Worm (Caenorhabditis elegans) whole organism, young adult: Measurements from ENCODE around the gene zer-1.

Experiments
- B0336.3 ChIP-seq: fragments of 200-800 bp; sonication (Bioruptor generic); IDR thresholded peaks from 2 replicates; pipeline ENCODE4 v1.3.6; 2022; ENCODE audit warnings: missing genetic modification characterization, missing compliant biosample characterization
- F49E8.2 ChIP-seq: sonication (generic microtip); optimal IDR thresholded peaks from 3 replicates; lab custom pipeline; 2017; ENCODE audit warnings: missing genetic modification characterization, mild to moderate bottlenecking, missing compliant biosample characterization, antibody characterized with exemption, moderate library complexity; ENCODE audit not compliant: insufficient read depth
- Y53F4B.3 ChIP-seq: fragments of 200-800 bp; sonication (Bioruptor generic); IDR thresholded peaks from 2 replicates; pipeline ENCODE4 v1.3.6; 2022; ENCODE audit warnings: missing genetic modification reagents, missing genetic modification characterization, missing compliant biosample characterization
- Y53G8AR.9 ChIP-seq: fragments of 200-800 bp; sonication (Bioruptor generic); conservative IDR thresholded peaks from 2 replicates; pipeline ENCODE4 v1.3.6; 2022; ENCODE audit warnings: missing genetic modification reagents, missing genetic modification characterization, missing compliant biosample characterization
- Y95B8A.8 ChIP-seq: fragments of 200-800 bp; sonication (Bioruptor generic); IDR thresholded peaks from 2 replicates; pipeline ENCODE4 v1.3.6; 2022; ENCODE audit warnings: missing genetic modification reagents, missing genetic modification characterization, missing compliant biosample characterization
- ZK185.1 ChIP-seq: sonication (generic microtip); optimal IDR thresholded peaks from 2 replicates; lab custom pipeline; 2016; ENCODE audit warnings: mild to moderate bottlenecking, missing genetic modification characterization, missing compliant biosample characterization; ENCODE audit not compliant: poor library complexity, severe bottlenecking
- ama-1 ChIP-seq, 3 experiments: fragments of 150-350 bp in 1 of 3; sonication (generic microtip) in 2 of 3; optimal IDR thresholded peaks; 2 replicates each; lab custom pipeline; 2014 to 2018; ENCODE audit warnings: missing biosample characterization in 2 of 3, missing genetic modification characterization in 2 of 3, missing genetic modification reagents in 2 of 3
- aptf-3 ChIP-seq: fragments of 200-800 bp; sonication (Bioruptor generic); IDR thresholded peaks from 2 replicates; pipeline ENCODE4 v1.3.6; 2022; ENCODE audit warnings: missing genetic modification characterization, missing compliant biosample characterization
- athp-1 ChIP-seq: sonication (generic microtip); optimal IDR thresholded peaks from 2 replicates; lab custom pipeline; 2017; ENCODE audit warnings: mild to moderate bottlenecking, missing genetic modification characterization, missing compliant biosample characterization
- attf-6 ChIP-seq: fragments of 200-800 bp; sonication (Bioruptor generic); IDR thresholded peaks from 2 replicates; pipeline ENCODE4 v1.3.6; 2022; ENCODE audit warnings: missing genetic modification reagents, missing genetic modification characterization, missing compliant biosample characterization
- bed-2 ChIP-seq: fragments of 200-800 bp; sonication (Bioruptor generic); IDR thresholded peaks from 2 replicates; pipeline ENCODE4 v1.3.6; 2022; ENCODE audit warnings: missing genetic modification reagents, missing genetic modification characterization, missing compliant biosample characterization
- cebp-1 ChIP-seq, 2 experiments: fragments of 200-800 bp in 1 of 2; sonication (Bioruptor generic) in 1 of 2; sonication (generic microtip) in 1 of 2; IDR thresholded peaks in 1 of 2; optimal IDR thresholded peaks in 1 of 2; 2 replicates each; pipeline versions ENCODE4 v1.3.6 to Lab custom; 2017 to 2022; ENCODE audit warnings: missing compliant biosample characterization in 2 of 2, missing genetic modification characterization in 2 of 2, mild to moderate bottlenecking in 1 of 2, missing genetic modification reagents in 1 of 2, moderate library complexity in 1 of 2
- ceh-58 ChIP-seq: fragments of 200-800 bp; sonication (Bioruptor generic); IDR thresholded peaks from 2 replicates; pipeline ENCODE4 v1.3.6; 2022; ENCODE audit warnings: missing genetic modification characterization, missing compliant biosample characterization
- die-1 ChIP-seq: sonication (generic microtip); optimal IDR thresholded peaks from 2 replicates; lab custom pipeline; 2016; ENCODE audit warnings: missing genotype, mild to moderate bottlenecking, missing genetic modification characterization, missing compliant biosample characterization
- dox-1 ChIP-seq: fragments of 200-800 bp; sonication (Bioruptor generic); IDR thresholded peaks from 2 replicates; pipeline ENCODE4 v1.3.6; 2022; ENCODE audit warnings: missing genetic modification reagents, missing genetic modification characterization, missing compliant biosample characterization
- efl-1 ChIP-seq: fragments of 150-350 bp; optimal IDR thresholded peaks from 2 replicates; lab custom pipeline; 2014; ENCODE audit warnings: missing biosample characterization, missing genetic modification reagents, missing genetic modification characterization
- ekl-4 ChIP-seq: fragments of 200-800 bp; sonication (Bioruptor generic); IDR thresholded peaks from 2 replicates; pipeline ENCODE4 v1.3.6; 2022; ENCODE audit warnings: missing genetic modification reagents, missing genetic modification characterization, missing compliant biosample characterization
- fkh-3 ChIP-seq: sonication (generic microtip); optimal IDR thresholded peaks from 2 replicates; lab custom pipeline; 2016; ENCODE audit warnings: mild to moderate bottlenecking, missing genetic modification characterization, missing compliant biosample characterization
- hrde-1 ChIP-seq: sonication (generic microtip); optimal IDR thresholded peaks from 2 replicates; lab custom pipeline; 2016; ENCODE audit warnings: missing genetic modification characterization, mild to moderate bottlenecking, missing compliant biosample characterization, moderate library complexity, missing genotype, missing genetic modification reagents, borderline replicate concordance
- let-607 ChIP-seq, 2 experiments: fragments of 200-800 bp in 1 of 2; sonication (Bioruptor generic) in 1 of 2; sonication (generic microtip) in 1 of 2; optimal IDR thresholded peaks; 2 replicates each; lab custom pipeline; 2016 to 2018; ENCODE audit warnings: mild to moderate bottlenecking in 2 of 2, missing compliant biosample characterization in 2 of 2, missing genetic modification characterization in 2 of 2, moderate library complexity in 2 of 2, missing genotype in 1 of 2
- lin-26 ChIP-seq: fragments of 200-800 bp; sonication (Bioruptor generic); IDR thresholded peaks from 2 replicates; pipeline ENCODE4 v1.3.6; 2022; ENCODE audit warnings: missing genetic modification reagents, missing genetic modification characterization, missing compliant biosample characterization
- lin-54 ChIP-seq: fragments of 200-800 bp; sonication (Bioruptor generic); optimal IDR thresholded peaks from 2 replicates; lab custom pipeline; 2018; ENCODE audit warnings: mild to moderate bottlenecking, missing genetic modification characterization, missing compliant biosample characterization
- lsl-1 ChIP-seq: fragments of 200-800 bp; sonication (Bioruptor generic); optimal IDR thresholded peaks from 2 replicates; lab custom pipeline; 2018; ENCODE audit warnings: mild to moderate bottlenecking, missing genetic modification characterization, moderate library complexity, missing compliant biosample characterization
- madf-3 ChIP-seq: fragments of 200-800 bp; sonication (Bioruptor generic); IDR thresholded peaks from 2 replicates; pipeline ENCODE4 v1.3.6; 2022; ENCODE audit warnings: missing genetic modification reagents, missing genetic modification characterization, missing compliant biosample characterization
- mel-28 ChIP-seq: sonication (generic microtip); optimal IDR thresholded peaks from 2 replicates; lab custom pipeline; 2016; ENCODE audit warnings: borderline replicate concordance, mild to moderate bottlenecking, missing genetic modification characterization, missing compliant biosample characterization
- mes-4 ChIP-seq: sonication (generic microtip); optimal IDR thresholded peaks from 2 replicates; lab custom pipeline; 2016; ENCODE audit warnings: missing genotype, missing genetic modification characterization, missing compliant biosample characterization
- nhr-120 ChIP-seq: fragments of 200-800 bp; sonication (Bioruptor generic); IDR thresholded peaks from 2 replicates; pipeline ENCODE4 v1.3.6; 2022; ENCODE audit warnings: missing genetic modification characterization, missing compliant biosample characterization
- nhr-80 ChIP-seq: sonication (generic microtip); optimal IDR thresholded peaks from 2 replicates; lab custom pipeline; 2016; ENCODE audit warnings: missing genetic modification characterization, missing compliant biosample characterization
- nhr-90 ChIP-seq: sonication (generic microtip); optimal IDR thresholded peaks from 2 replicates; lab custom pipeline; 2016; ENCODE audit warnings: missing genotype, mild to moderate bottlenecking, missing genetic modification characterization, missing compliant biosample characterization
- pbrm-1 ChIP-seq: fragments of 200-800 bp; sonication (Bioruptor generic); IDR thresholded peaks from 2 replicates; pipeline ENCODE4 v1.3.6; 2022; ENCODE audit warnings: missing genetic modification reagents, missing genetic modification characterization, missing compliant biosample characterization
- rcor-1 ChIP-seq: fragments of 200-800 bp; sonication (Bioruptor generic); IDR thresholded peaks from 2 replicates; pipeline ENCODE4 v1.3.6; 2022; ENCODE audit warnings: missing genetic modification reagents, missing genetic modification characterization, missing compliant biosample characterization
- rpc-1 ChIP-seq, 2 experiments: fragments of 150-350 bp in 1 of 2; sonication (generic microtip) in 1 of 2; optimal IDR thresholded peaks; 2 replicates each; lab custom pipeline; 2014 to 2018; ENCODE audit warnings: missing biosample characterization in 1 of 2, missing genetic modification characterization in 1 of 2, missing genetic modification reagents in 1 of 2, missing genotype in 1 of 2
- snpc-1.1 ChIP-seq: sonication (generic microtip); optimal IDR thresholded peaks from 2 replicates; lab custom pipeline; 2017; ENCODE audit warnings: missing genetic modification characterization, mild to moderate bottlenecking, missing compliant biosample characterization, antibody characterized with exemption, moderate library complexity, missing genotype, missing genetic modification reagents; ENCODE audit not compliant: insufficient read depth
- snpc-3.4 ChIP-seq: sonication (generic microtip); optimal IDR thresholded peaks from 2 replicates; lab custom pipeline; 2017; ENCODE audit warnings: missing genetic modification characterization, mild to moderate bottlenecking, missing compliant biosample characterization, antibody characterized with exemption, moderate library complexity, missing genotype, missing genetic modification reagents
- tbp1 ChIP-seq: fragments of 200-800 bp; sonication (Bioruptor generic); optimal IDR thresholded peaks from 2 replicates; lab custom pipeline; 2018; ENCODE audit warnings: mild to moderate bottlenecking, missing genetic modification characterization, missing compliant biosample characterization
- tlf-1 ChIP-seq: fragments of 200-800 bp; sonication (Bioruptor generic); optimal IDR thresholded peaks from 2 replicates; lab custom pipeline; 2018; ENCODE audit warnings: mild to moderate bottlenecking, missing genetic modification characterization, missing compliant biosample characterization
- ztf-18 ChIP-seq: sonication (generic microtip); optimal IDR thresholded peaks from 2 replicates; lab custom pipeline; 2016; ENCODE audit warnings: missing genotype, mild to moderate bottlenecking, missing genetic modification characterization, missing compliant biosample characterization

zer-1 gene

DNA sequence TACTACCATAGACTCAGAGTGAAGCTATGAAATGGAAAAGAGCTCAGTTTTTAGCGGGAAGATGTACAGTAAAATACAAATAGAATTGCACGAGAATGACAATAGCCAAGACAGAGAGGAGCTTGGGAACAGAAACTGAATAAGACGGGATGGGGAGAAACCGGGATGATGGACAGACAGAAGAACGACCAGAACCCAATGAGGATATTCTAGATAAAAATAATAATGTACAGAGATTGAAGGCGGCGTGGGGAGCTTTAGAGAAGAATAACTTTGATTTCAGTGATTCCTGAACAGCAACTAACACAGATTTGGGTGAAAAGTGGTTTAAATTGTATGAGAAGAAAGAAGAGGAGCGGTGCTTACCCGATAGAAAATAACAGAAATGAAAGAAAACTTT, 5.1 kb downstream of the zer-1 start:
- TF ChIP-seq pbrm-1 (peak; percentile 29; the same call in 1 of the 2 replicates), bed-2 (no peak), mel-28 (tag; lab: Kevin White, UChicago) (no peak), snpc-1.1 (tag; lab: Kevin White, UChicago) (peak; percentile 10), Y53G8AR.9 (GFP tag; lab: Robert Waterston, UW) (0 out of 2 replicates have a peak, but pooled peaks have one; percentile 43), cebp-1 (GFP tag; IDR thresholded peaks at IDR 0.05; lab: Robert Waterston, UW) (no peak), cebp-1 (tag; optimal IDR thresholded peaks at IDR 0.05; lab: Kevin White, UChicago) (peak; percentile 19), lin-54 (peak; percentile 22), tlf-1 (GFP tag; lab: Kevin White, UChicago) (no peak), attf-6 (GFP tag; lab: Robert Waterston, UW) (0 out of 2 replicates have a peak, but pooled peaks have one; percentile 9), let-607 (tag; optimal IDR thresholded peaks at IDR 0.05; lab: Kevin White, UChicago) (no peak), ekl-4 (GFP tag; lab: Robert Waterston, UW) (peak; percentile 52), athp-1 (tag; lab: Kevin White, UChicago) (peak; percentile 78), nhr-90 (tag; lab: Kevin White, UChicago) (no peak), rpc-1 (optimal IDR thresholded peaks at IDR 0.05; lab: Kevin White, UChicago) (no peak), rpc-1 (tag; optimal IDR thresholded peaks at IDR 0.05; lab: Kevin White, UChicago) (no peak), mes-4 (tag; lab: Kevin White, UChicago) (no peak), fkh-3 (no peak), lsl-1 (GFP tag; lab: Kevin White, UChicago) (peak; percentile 33), efl-1 (GFP tag; lab: Kevin White, UChicago) (no peak), lin-26 (peak; percentile 54), ceh-58 (GFP tag; lab: Robert Waterston, UW) (0 out of 2 replicates have a peak, but pooled peaks have one; percentile 15), tbp1 (GFP tag; lab: Kevin White, UChicago) (peak; percentile 15), hrde-1 (tag; lab: Kevin White, UChicago) (peak; percentile 25), rcor-1 (no peak; the same call in 1 of the 2 replicates), Y53F4B.3 (GFP tag; lab: Robert Waterston, UW) (0 out of 2 replicates have a peak, but pooled peaks have one; percentile 14), ZK185.1 (tag; lab: Kevin White, UChicago) (peak; percentile 16), aptf-3 (GFP tag; lab: Robert Waterston, UW) (no peak), snpc-3.4 (tag; lab: Kevin White, UChicago) (peak; percentile 39), Y95B8A.8 (GFP tag; lab: Robert Waterston, UW) (peak; percentile 69; the same call in 1 of the 2 replicates), nhr-120 (GFP tag; lab: Robert Waterston, UW) (no peak), dox-1 (GFP tag; lab: Robert Waterston, UW) (peak; percentile 19; the same call in 1 of the 2 replicates), ztf-18 (tag; lab: Kevin White, UChicago) (no peak), madf-3 (peak; percentile 76; the same call in 1 of the 2 replicates), nhr-80 (no peak), F49E8.2 (tag; lab: Kevin White, UChicago) (peak; percentile 86), ama-1 (optimal IDR thresholded peaks at IDR 0.05; lab: Kevin White, UChicago) (no peak), ama-1 (GFP tag; optimal IDR thresholded peaks at IDR 0.05; lab: Kevin White, UChicago) (peak in 1 of 2 experiments; percentile 66), die-1 (peak; percentile 5), B0336.3 (peak; percentile 70)
